Fruit fly (Drosophila melanogaster): Measurements from ENCODE around the gene CG1142.

Gene CG1142

dm6 chr3R:7473767-7474254 lies at the start of gene CG1142:
TSS of gene CG1142 (minus strand) at chr3R:7473781.
- no peak for TF ChIP-seq EcR (GFP tag; optimal IDR thresholded peaks at IDR 0.05)
- no peak for TF ChIP-seq CG8478 (optimal IDR thresholded peaks at IDR 0.05)
- no peak for TF ChIP-seq usp (GFP tag; optimal IDR thresholded peaks at IDR 0.05)
- TF ChIP-seq Dll (optimal IDR thresholded peaks at IDR 0.05): no peak
- no peak for TF ChIP-seq pan (optimal IDR thresholded peaks at IDR 0.05)

DNA sequence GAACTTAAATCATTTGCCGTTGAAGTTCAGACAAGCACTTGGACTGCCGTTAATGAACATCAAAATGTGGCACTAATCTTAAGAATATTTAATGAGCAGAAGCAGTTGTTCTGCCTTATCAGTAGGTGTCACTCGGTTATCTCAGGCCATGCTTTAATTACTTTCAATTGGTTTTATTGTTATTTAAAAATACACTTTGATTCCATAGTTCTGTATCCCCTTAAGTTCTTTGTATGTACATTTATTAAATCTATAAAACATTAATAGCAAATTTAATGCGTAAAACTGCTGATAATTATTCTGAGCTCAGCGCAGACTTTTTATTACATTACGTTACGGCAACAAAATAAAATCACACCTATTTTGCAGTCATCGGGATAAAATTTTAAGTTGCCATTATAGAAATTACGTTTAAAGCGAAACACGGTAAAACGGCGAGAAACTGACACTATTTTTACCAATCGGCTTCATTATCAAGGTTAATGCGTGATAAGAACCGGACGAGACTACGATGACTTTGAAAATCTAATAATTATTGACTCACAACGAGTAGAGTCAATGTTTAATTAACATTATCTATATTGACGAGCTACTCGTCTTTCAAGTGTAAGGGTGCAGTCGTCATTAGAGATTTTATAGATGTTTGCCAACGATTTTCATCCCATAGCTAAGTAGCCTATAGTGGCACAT lies 48.8 kb upstream of the CG1142 start:
- TF ChIP-seq pan (optimal IDR thresholded peaks at IDR 0.05) (no peak), Dll (optimal IDR thresholded peaks at IDR 0.05) (no peak), CG8478 (optimal IDR thresholded peaks at IDR 0.05) (no peak), EcR (GFP tag; optimal IDR thresholded peaks at IDR 0.05) (no peak), psq (optimal IDR thresholded peaks at IDR 0.05) (no peak), usp (GFP tag; optimal IDR thresholded peaks at IDR 0.05) (no peak)

DNA sequence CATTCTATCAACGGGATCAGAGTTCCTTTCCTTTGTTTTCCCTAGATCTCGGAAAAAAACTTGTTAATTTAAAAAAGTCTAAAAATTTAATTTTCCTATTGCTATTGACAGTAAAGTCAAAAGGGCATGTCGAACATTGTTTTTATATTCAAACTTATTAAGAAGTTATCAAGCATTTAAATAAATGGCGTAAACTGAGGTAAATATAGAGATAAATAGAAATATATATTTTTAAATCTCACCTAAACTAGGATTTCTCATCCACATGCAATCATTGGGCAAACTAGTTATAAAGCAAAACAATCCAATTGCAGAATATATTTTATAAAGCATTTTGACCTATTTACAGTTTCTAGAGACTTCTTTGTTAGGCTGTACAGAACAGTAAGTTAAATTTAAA lies 45.8 kb upstream of the CG1142 start, which contains the start of gene Ubc84D:
Gene Ubc84D (minus strand): TSS at position 101 of the 400 bp plus-strand sequence.
- TF ChIP-seq CG8478 (optimal IDR thresholded peaks at IDR 0.05) (no peak), usp (GFP tag; optimal IDR thresholded peaks at IDR 0.05) (no peak), EcR (GFP tag; optimal IDR thresholded peaks at IDR 0.05) (no peak), pan (optimal IDR thresholded peaks at IDR 0.05) (no peak), Dll (optimal IDR thresholded peaks at IDR 0.05) (no peak), psq (optimal IDR thresholded peaks at IDR 0.05) (no peak)

- TF ChIP-seq CG8478 (optimal IDR thresholded peaks at IDR 0.05): no peak
- no peak for TF ChIP-seq usp (GFP tag; optimal IDR thresholded peaks at IDR 0.05)
- no peak for TF ChIP-seq EcR (GFP tag; optimal IDR thresholded peaks at IDR 0.05)
- no peak for TF ChIP-seq Dll (optimal IDR thresholded peaks at IDR 0.05)
- TF ChIP-seq pan (optimal IDR thresholded peaks at IDR 0.05): no peak
- no peak for TF ChIP-seq psq (optimal IDR thresholded peaks at IDR 0.05)
Measured at dm6 chr3R:7515599-7516069, 42.1 kb upstream of the CG1142 start, which contains the start of gene alpha-Est8. TSS of gene alpha-Est8 (minus strand) at chr3R:7515670.

dm6 chr3R:7514232-7514863 lies 40.8 kb upstream of the CG1142 start:
- no peak for TF ChIP-seq EcR (GFP tag; optimal IDR thresholded peaks at IDR 0.05)
- no peak for TF ChIP-seq pan (optimal IDR thresholded peaks at IDR 0.05)
- TF ChIP-seq psq (optimal IDR thresholded peaks at IDR 0.05): no peak
- no peak for TF ChIP-seq Dll (optimal IDR thresholded peaks at IDR 0.05)
- no peak for TF ChIP-seq usp (GFP tag; optimal IDR thresholded peaks at IDR 0.05)
- TF ChIP-seq CG8478 (optimal IDR thresholded peaks at IDR 0.05): no peak

- TF ChIP-seq CG8478 (optimal IDR thresholded peaks at IDR 0.05) (no peak), usp (GFP tag; optimal IDR thresholded peaks at IDR 0.05) (no peak), pan (optimal IDR thresholded peaks at IDR 0.05) (no peak), Dll (optimal IDR thresholded peaks at IDR 0.05) (no peak), EcR (GFP tag; optimal IDR thresholded peaks at IDR 0.05) (no peak), psq (optimal IDR thresholded peaks at IDR 0.05) (no peak)
Measured at dm6 chr3R:7508198-7508837, 34.7 kb upstream of the CG1142 start.

dm6 chr3R:7506314-7506988 lies 32.9 kb upstream of the CG1142 start:
- no peak for TF ChIP-seq psq (optimal IDR thresholded peaks at IDR 0.05)
- no peak for TF ChIP-seq CG8478 (optimal IDR thresholded peaks at IDR 0.05)
- no peak for TF ChIP-seq usp (GFP tag; optimal IDR thresholded peaks at IDR 0.05)
- TF ChIP-seq EcR (GFP tag; optimal IDR thresholded peaks at IDR 0.05): no peak

dm6 chr3R:7504989-7505761 lies 31.6 kb upstream of the CG1142 start, which contains the start of gene alpha-Est9:
TSS of gene alpha-Est9 (minus strand) at chr3R:7505098.
- TF ChIP-seq EcR (GFP tag; optimal IDR thresholded peaks at IDR 0.05) (no peak), usp (GFP tag; optimal IDR thresholded peaks at IDR 0.05) (no peak), pan (optimal IDR thresholded peaks at IDR 0.05) (no peak), Dll (optimal IDR thresholded peaks at IDR 0.05) (no peak), CG8478 (optimal IDR thresholded peaks at IDR 0.05) (no peak), psq (optimal IDR thresholded peaks at IDR 0.05) (no peak)

dm6 chr3R:7503216-7503615 lies 29.6 kb upstream of the CG1142 start:
- TF ChIP-seq Dll (optimal IDR thresholded peaks at IDR 0.05) (no peak), CG8478 (optimal IDR thresholded peaks at IDR 0.05) (no peak), EcR (GFP tag; optimal IDR thresholded peaks at IDR 0.05) (no peak), psq (optimal IDR thresholded peaks at IDR 0.05) (no peak), pan (optimal IDR thresholded peaks at IDR 0.05) (no peak), usp (GFP tag; optimal IDR thresholded peaks at IDR 0.05) (no peak)

- TF ChIP-seq CG8478 (optimal IDR thresholded peaks at IDR 0.05) (no peak), psq (optimal IDR thresholded peaks at IDR 0.05) (no peak), usp (GFP tag; optimal IDR thresholded peaks at IDR 0.05) (no peak), EcR (GFP tag; optimal IDR thresholded peaks at IDR 0.05) (no peak), pan (optimal IDR thresholded peaks at IDR 0.05) (no peak), Dll (optimal IDR thresholded peaks at IDR 0.05) (no peak)
Measured at dm6 chr3R:7502276-7502675, 28.7 kb upstream of the CG1142 start, which contains the start of gene Mics1. TSS of gene Mics1 (minus strand) at chr3R:7502376.

Data from whole organism.